Worm (Caenorhabditis elegans) whole organism, young adult: ENCODE data around the gene glb-20.

Source experiments
- B0035.1 ChIP-seq: sonication (generic microtip); optimal IDR thresholded peaks from 2 replicates; lab custom pipeline; 2016; ENCODE audit warnings: missing genetic modification characterization, mild to moderate bottlenecking, missing compliant biosample characterization, missing genotype, missing genetic modification reagents
- D2030.7 ChIP-seq: fragments of 200-800 bp; sonication (Bioruptor generic); IDR thresholded peaks from 2 replicates; pipeline ENCODE4 v1.3.6; 2022; ENCODE audit warnings: missing genetic modification reagents, missing genetic modification characterization, missing compliant biosample characterization
- F10E7.11 ChIP-seq: sonication (generic microtip); optimal IDR thresholded peaks from 2 replicates; lab custom pipeline; 2017; ENCODE audit warnings: mild to moderate bottlenecking, missing genetic modification characterization, moderate library complexity, missing compliant biosample characterization
- F22D6.2 ChIP-seq: sonication (generic microtip); optimal IDR thresholded peaks from 2 replicates; lab custom pipeline; 2016; ENCODE audit warnings: mild to moderate bottlenecking, missing genetic modification characterization, missing compliant biosample characterization
- F33H1.4 ChIP-seq: fragments of 200-800 bp; sonication (Bioruptor generic); IDR thresholded peaks from 2 replicates; pipeline ENCODE4 v1.3.6; 2022; ENCODE audit warnings: missing genetic modification reagents, missing genetic modification characterization, missing compliant biosample characterization
- F52B5.7 ChIP-seq: sonication (generic microtip); optimal IDR thresholded peaks from 2 replicates; lab custom pipeline; 2016; ENCODE audit warnings: mild to moderate bottlenecking, missing genetic modification characterization, missing compliant biosample characterization
- F57C9.4 ChIP-seq: sonication (generic microtip); optimal IDR thresholded peaks from 2 replicates; lab custom pipeline; 2017; ENCODE audit warnings: mild to moderate bottlenecking, missing genetic modification characterization, missing compliant biosample characterization
- K11D2.4 ChIP-seq: fragments of 200-800 bp; sonication (Bioruptor generic); IDR thresholded peaks from 2 replicates; pipeline ENCODE4 v1.3.6; 2022; ENCODE audit warnings: missing genetic modification reagents, missing genetic modification characterization, missing compliant biosample characterization
- K12H6.12 ChIP-seq: fragments of 200-800 bp; sonication (Bioruptor generic); optimal IDR thresholded peaks from 2 replicates; lab custom pipeline; 2018; ENCODE audit warnings: mild to moderate bottlenecking, missing genetic modification characterization, missing compliant biosample characterization
- T07F8.4 ChIP-seq: sonication (generic microtip); optimal IDR thresholded peaks from 2 replicates; lab custom pipeline; 2016; ENCODE audit warnings: mild to moderate bottlenecking, missing genetic modification characterization, moderate library complexity, missing compliant biosample characterization
- Y53G8AR.9 ChIP-seq: fragments of 200-800 bp; sonication (Bioruptor generic); conservative IDR thresholded peaks from 2 replicates; pipeline ENCODE4 v1.3.6; 2022; ENCODE audit warnings: missing genetic modification reagents, missing genetic modification characterization, missing compliant biosample characterization
- Y56A3A.18 ChIP-seq: fragments of 200-800 bp; sonication (Bioruptor generic); IDR thresholded peaks from 2 replicates; pipeline ENCODE4 v1.3.6; 2022; ENCODE audit warnings: missing genetic modification reagents, missing genetic modification characterization, missing compliant biosample characterization
- Y95B8A.8 ChIP-seq: fragments of 200-800 bp; sonication (Bioruptor generic); IDR thresholded peaks from 2 replicates; pipeline ENCODE4 v1.3.6; 2022; ENCODE audit warnings: missing genetic modification reagents, missing genetic modification characterization, missing compliant biosample characterization
- bed-1 ChIP-seq: fragments of 200-800 bp; sonication (Bioruptor generic); IDR thresholded peaks from 2 replicates; pipeline ENCODE4 v1.3.6; 2022; ENCODE audit warnings: missing genetic modification reagents, missing genetic modification characterization, missing compliant biosample characterization
- ccch-3 ChIP-seq: fragments of 200-800 bp; sonication (Bioruptor generic); optimal IDR thresholded peaks from 2 replicates; lab custom pipeline; 2018; ENCODE audit warnings: mild to moderate bottlenecking, missing genetic modification characterization, missing compliant biosample characterization
- cebp-1 ChIP-seq, 2 experiments: fragments of 200-800 bp in 1 of 2; sonication (Bioruptor generic) in 1 of 2; sonication (generic microtip) in 1 of 2; IDR thresholded peaks in 1 of 2; optimal IDR thresholded peaks in 1 of 2; 2 replicates each; pipeline versions ENCODE4 v1.3.6 to Lab custom; 2017 to 2022; ENCODE audit warnings: missing compliant biosample characterization in 2 of 2, missing genetic modification characterization in 2 of 2, mild to moderate bottlenecking in 1 of 2, missing genetic modification reagents in 1 of 2, moderate library complexity in 1 of 2
- ceh-27 ChIP-seq: fragments of 200-800 bp; sonication (Bioruptor generic); optimal IDR thresholded peaks from 2 replicates; lab custom pipeline; 2018; ENCODE audit warnings: mild to moderate bottlenecking, missing genetic modification characterization, moderate library complexity, missing compliant biosample characterization
- ceh-58 ChIP-seq: fragments of 200-800 bp; sonication (Bioruptor generic); IDR thresholded peaks from 2 replicates; pipeline ENCODE4 v1.3.6; 2022; ENCODE audit warnings: missing genetic modification characterization, missing compliant biosample characterization
- chd-7 ChIP-seq: sonication (generic microtip); optimal IDR thresholded peaks from 2 replicates; lab custom pipeline; 2016; ENCODE audit warnings: mild to moderate bottlenecking, missing genetic modification characterization, moderate library complexity, missing compliant biosample characterization
- dox-1 ChIP-seq: fragments of 200-800 bp; sonication (Bioruptor generic); IDR thresholded peaks from 2 replicates; pipeline ENCODE4 v1.3.6; 2022; ENCODE audit warnings: missing genetic modification reagents, missing genetic modification characterization, missing compliant biosample characterization
- dpl-1 ChIP-seq: fragments of 150-350 bp; optimal IDR thresholded peaks from 2 replicates; lab custom pipeline; 2014; ENCODE audit warnings: missing biosample characterization, missing genetic modification reagents, missing genetic modification characterization
- hmg-1.2 ChIP-seq: fragments of 200-800 bp; sonication (Bioruptor generic); IDR thresholded peaks from 2 replicates; pipeline ENCODE4 v1.3.6; 2022; ENCODE audit warnings: missing genetic modification reagents, missing genetic modification characterization, missing compliant biosample characterization
- lin-54 ChIP-seq: fragments of 200-800 bp; sonication (Bioruptor generic); optimal IDR thresholded peaks from 2 replicates; lab custom pipeline; 2018; ENCODE audit warnings: mild to moderate bottlenecking, missing genetic modification characterization, missing compliant biosample characterization
- lir-1 ChIP-seq: fragments of 200-800 bp; sonication (Bioruptor generic); conservative IDR thresholded peaks from 2 replicates; pipeline ENCODE4 v1.3.6; 2022; ENCODE audit warnings: missing genetic modification reagents, missing genetic modification characterization, missing compliant biosample characterization
- lsy-27 ChIP-seq: sonication (generic microtip); optimal IDR thresholded peaks from 2 replicates; lab custom pipeline; 2017; ENCODE audit warnings: missing genetic modification characterization, mild to moderate bottlenecking, missing compliant biosample characterization, antibody characterized with exemption, missing genotype, borderline replicate concordance; ENCODE audit not compliant: insufficient read depth
- mxl-1 ChIP-seq: sonication (generic microtip); optimal IDR thresholded peaks from 2 replicates; lab custom pipeline; 2016; ENCODE audit warnings: missing genetic modification characterization, missing compliant biosample characterization
- nfya-1 ChIP-seq: sonication (generic microtip); optimal IDR thresholded peaks from 2 replicates; lab custom pipeline; 2017; ENCODE audit warnings: antibody characterized with exemption, missing compliant biosample characterization, missing genetic modification characterization, borderline replicate concordance; ENCODE audit not compliant: insufficient read depth
- nfyb-1 ChIP-seq: fragments of 200-800 bp; sonication (Bioruptor generic); IDR thresholded peaks from 2 replicates; pipeline ENCODE4 v1.3.6; 2022; ENCODE audit warnings: missing genetic modification reagents, missing genetic modification characterization, missing compliant biosample characterization
- nhr-80 ChIP-seq: sonication (generic microtip); optimal IDR thresholded peaks from 2 replicates; lab custom pipeline; 2016; ENCODE audit warnings: missing genetic modification characterization, missing compliant biosample characterization
- pbrm-1 ChIP-seq: fragments of 200-800 bp; sonication (Bioruptor generic); IDR thresholded peaks from 2 replicates; pipeline ENCODE4 v1.3.6; 2022; ENCODE audit warnings: missing genetic modification reagents, missing genetic modification characterization, missing compliant biosample characterization
- rec-8 ChIP-seq, 2 experiments: sonication (generic microtip); optimal IDR thresholded peaks; 2 replicates each; lab custom pipeline; 2016; ENCODE audit warnings: mild to moderate bottlenecking in 2 of 2, missing genetic modification characterization in 2 of 2, missing genetic modification reagents in 2 of 2, missing genotype in 2 of 2, missing biosample characterization in 1 of 2, missing compliant biosample characterization in 1 of 2, moderate library complexity in 1 of 2
- snpc-1.3 ChIP-seq: sonication (generic microtip); optimal IDR thresholded peaks from 2 replicates; lab custom pipeline; 2017; ENCODE audit warnings: missing genetic modification characterization, mild to moderate bottlenecking, missing compliant biosample characterization, antibody characterized with exemption, moderate library complexity, missing genotype, missing genetic modification reagents; ENCODE audit not compliant: insufficient read depth
- sptf-2 ChIP-seq: fragments of 200-800 bp; sonication (Bioruptor generic); optimal IDR thresholded peaks from 2 replicates; lab custom pipeline; 2018; ENCODE audit warnings: mild to moderate bottlenecking, missing genetic modification characterization, missing compliant biosample characterization
- tlf-1 ChIP-seq: fragments of 200-800 bp; sonication (Bioruptor generic); optimal IDR thresholded peaks from 2 replicates; lab custom pipeline; 2018; ENCODE audit warnings: mild to moderate bottlenecking, missing genetic modification characterization, missing compliant biosample characterization
- xnd-1 ChIP-seq: sonication (generic microtip); optimal IDR thresholded peaks from 2 replicates; lab custom pipeline; 2016; ENCODE audit warnings: missing genotype, missing genetic modification reagents, missing genetic modification characterization, missing compliant biosample characterization
- zfh-2 ChIP-seq: fragments of 200-800 bp; sonication (Bioruptor generic); conservative IDR thresholded peaks from 2 replicates; pipeline ENCODE4 v1.3.6; 2022; ENCODE audit warnings: missing genetic modification reagents, missing genetic modification characterization, missing compliant biosample characterization
- ztf-18 ChIP-seq: sonication (generic microtip); optimal IDR thresholded peaks from 2 replicates; lab custom pipeline; 2016; ENCODE audit warnings: missing genotype, mild to moderate bottlenecking, missing genetic modification characterization, missing compliant biosample characterization
- ztf-28 ChIP-seq: fragments of 200-800 bp; sonication (Bioruptor generic); IDR thresholded peaks from 2 replicates; pipeline ENCODE4 v1.3.6; 2022; ENCODE audit warnings: missing genetic modification reagents, missing genetic modification characterization, missing compliant biosample characterization
- ztf-3 ChIP-seq: fragments of 200-800 bp; sonication (Bioruptor generic); optimal IDR thresholded peaks from 2 replicates; lab custom pipeline; 2018; ENCODE audit warnings: mild to moderate bottlenecking, missing genetic modification characterization, missing compliant biosample characterization

Gene glb-20

ce11 chrX:13526219-13527218 lies 29.4 kb downstream of the glb-20 start:
- TF ChIP-seq nfyb-1 (GFP tag; lab: Robert Waterston, UW) (0 out of 2 replicates have a peak, but pooled peaks have one; percentile 6), zfh-2 (0 out of 2 replicates have a peak, but pooled peaks have one; percentile 38), F22D6.2 (tag; lab: Kevin White, UChicago) (no peak), Y53G8AR.9 (GFP tag; lab: Robert Waterston, UW) (no peak), snpc-1.3 (tag; lab: Kevin White, UChicago) (no peak), rec-8 (tag; optimal IDR thresholded peaks at IDR 0.05; lab: Kevin White, UChicago) (no peak), cebp-1 (GFP tag; IDR thresholded peaks at IDR 0.05; lab: Robert Waterston, UW) (peak; percentile 92), cebp-1 (tag; optimal IDR thresholded peaks at IDR 0.05; lab: Kevin White, UChicago) (peak; percentile 90), dox-1 (peak; percentile 33), F10E7.11 (no peak), ztf-18 (tag; lab: Kevin White, UChicago) (no peak), chd-7 (tag; lab: Kevin White, UChicago) (peak; percentile 6)

DNA sequence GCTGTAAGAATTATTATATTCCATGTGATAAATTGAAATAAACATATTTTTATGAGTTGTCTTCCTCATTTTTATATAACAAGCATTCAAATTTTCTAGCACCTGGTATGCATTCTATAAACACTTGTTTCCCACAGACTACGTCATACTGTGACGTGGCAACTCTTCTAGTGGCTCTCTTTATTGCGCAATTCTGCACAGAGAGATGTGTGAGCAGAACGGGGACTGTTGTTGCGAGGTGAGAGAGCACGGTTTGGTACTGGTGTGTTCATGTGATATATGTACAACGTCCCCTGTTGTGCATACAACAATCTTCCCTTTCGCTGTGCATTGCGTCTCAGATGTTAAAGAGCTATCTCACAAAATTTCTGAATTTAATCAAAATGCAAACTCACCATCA lies 30.9 kb downstream of the glb-20 start:
- TF ChIP-seq bed-1 (GFP tag; lab: Robert Waterston, UW) (no peak), F52B5.7 (tag; lab: Kevin White, UChicago) (no peak), mxl-1 (no peak), pbrm-1 (GFP tag; lab: Robert Waterston, UW) (no peak), dpl-1 (GFP tag; lab: Kevin White, UChicago) (no peak), Y95B8A.8 (GFP tag; lab: Robert Waterston, UW) (no peak)

- TF ChIP-seq F33H1.4 (no peak), nhr-80 (peak; percentile 55), F57C9.4 (tag; lab: Kevin White, UChicago) (no peak), ztf-18 (tag; lab: Kevin White, UChicago) (no peak), ztf-28 (GFP tag; lab: Robert Waterston, UW) (no peak), Y56A3A.18 (GFP tag; lab: Robert Waterston, UW) (no peak), tlf-1 (GFP tag; lab: Kevin White, UChicago) (no peak), D2030.7 (no peak), nfya-1 (tag; lab: Kevin White, UChicago) (no peak), lin-54 (no peak), zfh-2 (peak; percentile 95), ceh-27 (no peak), sptf-2 (no peak), K11D2.4 (GFP tag; lab: Robert Waterston, UW) (no peak), nfyb-1 (GFP tag; lab: Robert Waterston, UW) (no peak), ccch-3 (GFP tag; lab: Kevin White, UChicago) (no peak), T07F8.4 (tag; lab: Kevin White, UChicago) (no peak), lir-1 (GFP tag; lab: Robert Waterston, UW) (no peak), xnd-1 (no peak), ceh-58 (GFP tag; lab: Robert Waterston, UW) (no peak), K12H6.12 (tag; lab: Kevin White, UChicago) (peak; percentile 40), dox-1 (peak; percentile 67), ztf-3 (GFP tag; lab: Kevin White, UChicago) (no peak), lsy-27 (no peak), hmg-1.2 (GFP tag; lab: Robert Waterston, UW) (peak; percentile 53; the same call in 1 of the 2 replicates), B0035.1 (tag; lab: Kevin White, UChicago) (no peak)
Observed at ce11 chrX:13518861-13519713, 36.9 kb downstream of the glb-20 start, which contains the start of the genes cdk-4 and F18H3.1. cdk-4 (minus strand) TSS chrX:13518911. F18H3.1 (plus strand) TSS chrX:13519663.
